Worm (Caenorhabditis elegans) whole organism, L4 larva: ENCODE results near the gene clec-169.
A peak's percentile ranks its signal among the peaks of the same experiment; 100 is the strongest.

Experiments
- F10B5.3 ChIP-seq: sonication (generic microtip); optimal IDR thresholded peaks from 2 replicates; lab custom pipeline; 2016; ENCODE audit warnings: mild to moderate bottlenecking, missing genetic modification characterization, missing compliant biosample characterization
- F26F4.8 ChIP-seq: fragments of 200-800 bp; sonication (Bioruptor generic); conservative IDR thresholded peaks from 2 replicates; pipeline ENCODE4 v1.3.6; 2022; ENCODE audit warnings: missing genetic modification characterization, missing compliant biosample characterization
- T20F7.1 ChIP-seq: fragments of 200-800 bp; sonication (Bioruptor generic); optimal IDR thresholded peaks from 2 replicates; lab custom pipeline; 2018; ENCODE audit warnings: mild to moderate bottlenecking, missing genetic modification characterization, missing compliant biosample characterization
- Y48G9A.11 ChIP-seq: fragments of 200-800 bp; sonication (Bioruptor generic); IDR thresholded peaks from 2 replicates; pipeline ENCODE4 v1.3.6; 2022; ENCODE audit warnings: missing genetic modification reagents, missing genetic modification characterization, missing compliant biosample characterization
- Y5F2A.4 ChIP-seq: fragments of 200-800 bp; sonication (Bioruptor generic); optimal IDR thresholded peaks from 2 replicates; lab custom pipeline; 2018; ENCODE audit warnings: mild to moderate bottlenecking, missing genetic modification characterization, missing compliant biosample characterization
- ZK337.2 ChIP-seq: fragments of 200-800 bp; sonication (Bioruptor generic); IDR thresholded peaks from 2 replicates; pipeline ENCODE4 v1.3.6; 2022; ENCODE audit warnings: missing genetic modification reagents, missing genetic modification characterization, missing compliant biosample characterization
- aly-2 ChIP-seq: sonication (generic microtip); optimal IDR thresholded peaks from 2 replicates; lab custom pipeline; 2018; ENCODE audit warnings: missing biosample characterization, missing genetic modification characterization
- ceh-20 ChIP-seq: fragments of 200-800 bp; sonication (Bioruptor generic); IDR thresholded peaks from 2 replicates; pipeline ENCODE4 v1.3.6; 2022; ENCODE audit warnings: missing genetic modification reagents, missing genetic modification characterization, missing compliant biosample characterization
- ceh-28 ChIP-seq: fragments of 150-350 bp; optimal IDR thresholded peaks from 2 replicates; lab custom pipeline; 2014; ENCODE audit warnings: missing biosample characterization, missing genetic modification reagents, missing genetic modification characterization
- ceh-44 ChIP-seq: fragments of 200-800 bp; sonication (Bioruptor generic); IDR thresholded peaks from 2 replicates; pipeline ENCODE4 v1.3.6; 2022; ENCODE audit warnings: missing genetic modification reagents, missing genetic modification characterization, missing compliant biosample characterization
- ces-1 ChIP-seq: fragments of 150-350 bp; sonication (generic microtip); optimal IDR thresholded peaks from 4 replicates; lab custom pipeline; 2014; ENCODE audit warnings: missing biosample characterization, missing genetic modification reagents, missing genetic modification characterization
- daf-16 ChIP-seq, 3 experiments: sonication (generic microtip); optimal IDR thresholded peaks; 2 replicates each; lab custom pipeline; 2016 to 2017; ENCODE audit warnings: missing genetic modification characterization in 3 of 3, missing genetic modification reagents in 3 of 3, mild to moderate bottlenecking in 2 of 3, missing compliant biosample characterization in 2 of 3, missing biosample characterization in 1 of 3, moderate library complexity in 1 of 3
- dmd-6 ChIP-seq: fragments of 200-800 bp; sonication (Bioruptor generic); IDR thresholded peaks from 2 replicates; pipeline ENCODE4 v1.3.6; 2022; ENCODE audit warnings: missing genetic modification reagents, missing genetic modification characterization, missing compliant biosample characterization
- duxl-1 ChIP-seq: sonication (generic microtip); optimal IDR thresholded peaks from 2 replicates; lab custom pipeline; 2016; ENCODE audit warnings: mild to moderate bottlenecking, missing genetic modification characterization, moderate library complexity, missing compliant biosample characterization; ENCODE audit not compliant: poor library complexity
- dve-1 ChIP-seq: sonication (generic microtip); optimal IDR thresholded peaks from 2 replicates; lab custom pipeline; 2017; ENCODE audit warnings: antibody characterized with exemption, mild to moderate bottlenecking, missing genetic modification characterization, missing compliant biosample characterization; ENCODE audit not compliant: insufficient read depth
- egl-27 ChIP-seq: sonication (generic microtip); optimal IDR thresholded peaks from 3 replicates; lab custom pipeline; 2017; ENCODE audit warnings: missing biosample characterization, missing genetic modification reagents, missing genetic modification characterization
- fkh-10 ChIP-seq: fragments of 150-350 bp; optimal IDR thresholded peaks from 2 replicates; lab custom pipeline; 2014; ENCODE audit warnings: missing biosample characterization, missing genetic modification reagents, missing genetic modification characterization
- hif-1 ChIP-seq, 2 experiments: sonication (generic microtip); optimal IDR thresholded peaks; 2 replicates each; lab custom pipeline; 2016 to 2017; ENCODE audit warnings: missing compliant biosample characterization in 2 of 2, missing genetic modification characterization in 2 of 2, missing genetic modification reagents in 2 of 2, missing genotype in 2 of 2, mild to moderate bottlenecking in 1 of 2
- hlh-11 ChIP-seq: fragments of 200-800 bp; sonication (Bioruptor generic); optimal IDR thresholded peaks from 2 replicates; lab custom pipeline; 2018; ENCODE audit warnings: mild to moderate bottlenecking, missing genetic modification characterization, missing compliant biosample characterization
- jun-1 ChIP-seq: fragments of 150-350 bp; optimal IDR thresholded peaks from 2 replicates; lab custom pipeline; 2014; ENCODE audit warnings: missing biosample characterization, missing genetic modification reagents, missing genetic modification characterization
- lim-7 ChIP-seq: fragments of 200-800 bp; sonication (Bioruptor generic); IDR thresholded peaks from 2 replicates; pipeline ENCODE4 v1.3.6; 2022; ENCODE audit warnings: missing genetic modification characterization, missing compliant biosample characterization
- lin-1 ChIP-seq: fragments of 200-800 bp; sonication (Bioruptor generic); IDR thresholded peaks from 2 replicates; pipeline ENCODE4 v1.3.6; 2022; ENCODE audit warnings: missing genetic modification reagents, missing genetic modification characterization, missing compliant biosample characterization
- lin-13 ChIP-seq: fragments of 150-350 bp; optimal IDR thresholded peaks from 2 replicates; lab custom pipeline; 2014; ENCODE audit warnings: missing biosample characterization, missing genetic modification reagents, missing genetic modification characterization
- lin-15B ChIP-seq: fragments of 150-350 bp; sonication (generic microtip); optimal IDR thresholded peaks from 3 replicates; lab custom pipeline; 2014; ENCODE audit warnings: missing biosample characterization, missing genetic modification characterization
- lin-29 ChIP-seq: fragments of 200-800 bp; sonication (Bioruptor generic); IDR thresholded peaks from 2 replicates; pipeline ENCODE4 v1.3.6; 2022; ENCODE audit warnings: missing genetic modification reagents, missing genetic modification characterization, missing compliant biosample characterization
- lin-38 ChIP-seq: fragments of 200-800 bp; sonication (Bioruptor generic); IDR thresholded peaks from 2 replicates; pipeline ENCODE4 v1.3.6; 2022; ENCODE audit warnings: missing genetic modification reagents, missing genetic modification characterization, missing compliant biosample characterization
- madf-5 ChIP-seq, 2 experiments: fragments of 200-800 bp; sonication (Bioruptor generic); IDR thresholded peaks; 2 replicates each; pipeline ENCODE4 v1.3.6; 2022; ENCODE audit warnings: missing compliant biosample characterization in 2 of 2, missing genetic modification characterization in 2 of 2
- madf-9 ChIP-seq: fragments of 200-800 bp; sonication (Bioruptor generic); conservative IDR thresholded peaks from 2 replicates; pipeline ENCODE4 v1.3.6; 2022; ENCODE audit warnings: missing genetic modification reagents, missing genetic modification characterization, missing compliant biosample characterization
- mes-2 ChIP-seq: sonication (generic microtip); optimal IDR thresholded peaks from 2 replicates; lab custom pipeline; 2016; ENCODE audit warnings: missing genotype, mild to moderate bottlenecking, missing genetic modification characterization, missing compliant biosample characterization; ENCODE audit not compliant: poor library complexity, severe bottlenecking
- mxl-2 ChIP-seq: fragments of 200-800 bp; sonication (Bioruptor generic); conservative IDR thresholded peaks from 2 replicates; pipeline ENCODE4 v1.3.6; 2022; ENCODE audit warnings: missing genetic modification reagents, missing genetic modification characterization, missing compliant biosample characterization
- nhr-11 ChIP-seq: fragments of 150-350 bp; optimal IDR thresholded peaks from 2 replicates; lab custom pipeline; 2014; ENCODE audit warnings: missing biosample characterization, missing genetic modification characterization
- nhr-111 ChIP-seq: fragments of 200-800 bp; sonication (Bioruptor generic); optimal IDR thresholded peaks from 2 replicates; lab custom pipeline; 2018; ENCODE audit warnings: mild to moderate bottlenecking, missing genetic modification characterization, missing compliant biosample characterization
- nhr-28 ChIP-seq: fragments of 150-350 bp; optimal IDR thresholded peaks from 2 replicates; lab custom pipeline; 2014; ENCODE audit warnings: missing biosample characterization, missing genetic modification characterization
- nhr-42 ChIP-seq: fragments of 200-800 bp; sonication (Bioruptor generic); IDR thresholded peaks from 2 replicates; pipeline ENCODE4 v1.3.6; 2022; ENCODE audit warnings: missing genetic modification characterization, missing compliant biosample characterization
- nhr-77 ChIP-seq: fragments of 150-350 bp; optimal IDR thresholded peaks from 2 replicates; lab custom pipeline; 2014; ENCODE audit warnings: missing biosample characterization, missing genetic modification characterization
- php-3 ChIP-seq: fragments of 200-800 bp; sonication (Bioruptor generic); IDR thresholded peaks from 2 replicates; pipeline ENCODE4 v1.3.6; 2022; ENCODE audit warnings: missing genetic modification reagents, missing genetic modification characterization, missing compliant biosample characterization
- pqm-1 ChIP-seq: sonication (generic microtip); optimal IDR thresholded peaks from 2 replicates; lab custom pipeline; 2017; ENCODE audit warnings: missing biosample characterization, missing genetic modification characterization
- set-16 ChIP-seq: fragments of 200-800 bp; sonication (Bioruptor generic); IDR thresholded peaks from 2 replicates; pipeline ENCODE4 v1.3.6; 2022; ENCODE audit warnings: missing genetic modification reagents, missing genetic modification characterization, missing compliant biosample characterization
- skn-1 ChIP-seq: fragments of 150-350 bp; optimal IDR thresholded peaks from 2 replicates; lab custom pipeline; 2014; ENCODE audit warnings: missing biosample characterization, missing genetic modification characterization
- snpc-4 ChIP-seq: fragments of 150-350 bp; optimal IDR thresholded peaks from 2 replicates; lab custom pipeline; 2014; ENCODE audit warnings: missing biosample characterization, missing genetic modification characterization
- spr-1 ChIP-seq: sonication (generic microtip); optimal IDR thresholded peaks from 2 replicates; lab custom pipeline; 2016; ENCODE audit warnings: mild to moderate bottlenecking, missing genetic modification characterization, missing compliant biosample characterization
- tra-1 ChIP-seq: fragments of 200-800 bp; sonication (Bioruptor generic); IDR thresholded peaks from 2 replicates; pipeline ENCODE4 v1.3.6; 2022; ENCODE audit warnings: missing genetic modification reagents, missing genetic modification characterization, missing compliant biosample characterization
- unc-62 ChIP-seq, 3 experiments: fragments of 150-350 bp in 1 of 3; sonication (generic microtip); optimal IDR thresholded peaks in 2 of 3; peaks in 1 of 3; 1 replicate in 1 of 3; 2 replicates in 2 of 3; lab custom pipeline; 2014 to 2017; ENCODE audit warnings: missing biosample characterization in 3 of 3, missing genetic modification characterization in 3 of 3, missing genetic modification reagents in 3 of 3, missing genotype in 1 of 3
- ztf-7 ChIP-seq: fragments of 150-350 bp; optimal IDR thresholded peaks from 2 replicates; lab custom pipeline; 2014; ENCODE audit warnings: missing biosample characterization, missing genetic modification characterization

The clec-169 gene

ce11 chrIV:1260474-1260873, 650 bp upstream of the clec-169 start:
- 0 out of 2 replicates have a peak, but pooled peaks have one; percentile 44 for TF ChIP-seq Y48G9A.11 (GFP tag; lab: Robert Waterston, UW)
- no peak for TF ChIP-seq nhr-11 (tag; lab: Kevin White, UChicago)
- 0 out of 2 replicates have a peak, but pooled peaks have one; percentile 17 for TF ChIP-seq lim-7 (GFP tag; lab: Robert Waterston, UW)

- no peak for TF ChIP-seq hif-1 (tag; optimal IDR thresholded peaks at IDR 0.05; lab: Kevin White, UChicago)
- TF ChIP-seq F26F4.8 = no peak
- TF ChIP-seq ceh-28 (tag; lab: Kevin White, UChicago) = no peak
- no peak for TF ChIP-seq lin-29
- no peak for TF ChIP-seq lim-7 (GFP tag; lab: Robert Waterston, UW)
- peak in 1 of 2 experiments; percentile 97 for TF ChIP-seq unc-62 (GFP tag; optimal IDR thresholded peaks at IDR 0.05 in 1 of 2; lab: Kevin White, UChicago)
- TF ChIP-seq unc-62 (tag; optimal IDR thresholded peaks at IDR 0.05; lab: Kevin White, UChicago) = no peak
- TF ChIP-seq Y48G9A.11 (GFP tag; lab: Robert Waterston, UW) = no peak
Observed at ce11 chrIV:1261930-1262329, 806 bp downstream of the clec-169 start.

- no peak for TF ChIP-seq egl-27 (tag; lab: Kevin White, UChicago)
Observed at ce11 chrIV:1264928-1265327, 3.8 kb downstream of the clec-169 start, which contains the start of gene F38A1.13. TSS of gene F38A1.13 (plus strand) at chrIV:1265228.

- TF ChIP-seq pqm-1 (tag; lab: Kevin White, UChicago) (peak; percentile 98), nhr-28 (peak; percentile 78), ceh-44 (GFP tag; lab: Robert Waterston, UW) (no peak), Y5F2A.4 (GFP tag; lab: Kevin White, UChicago) (no peak), ces-1 (no peak), nhr-42 (GFP tag; lab: Robert Waterston, UW) (no peak), madf-5 (GFP tag; IDR thresholded peaks at IDR 0.05; lab: Robert Waterston, UW) (no peak), hlh-11 (peak; percentile 63), snpc-4 (no peak), php-3 (GFP tag; lab: Robert Waterston, UW) (peak; percentile 68), dve-1 (tag; lab: Kevin White, UChicago) (peak; percentile 67), lin-13 (no peak), tra-1 (GFP tag; lab: Robert Waterston, UW) (no peak), lin-38 (no peak), skn-1 (tag; lab: Kevin White, UChicago) (no peak), lin-15B (tag; lab: Kevin White, UChicago) (no peak), duxl-1 (tag; lab: Kevin White, UChicago) (no peak), dmd-6 (GFP tag; lab: Robert Waterston, UW) (peak; percentile 85), ceh-20 (GFP tag; lab: Robert Waterston, UW) (no peak), spr-1 (tag; lab: Kevin White, UChicago) (no peak), lin-1 (0 out of 2 replicates have a peak, but pooled peaks have one; percentile 11), F10B5.3 (tag; lab: Kevin White, UChicago) (no peak), nhr-111 (GFP tag; lab: Kevin White, UChicago) (no peak), mes-2 (no peak), fkh-10 (no peak), nhr-77 (tag; lab: Kevin White, UChicago) (peak; percentile 73), set-16 (GFP tag; lab: Robert Waterston, UW) (no peak), ceh-28 (tag; lab: Kevin White, UChicago) (no peak), ztf-7 (tag; lab: Kevin White, UChicago) (no peak), ZK337.2 (GFP tag; lab: Robert Waterston, UW) (no peak), daf-16 (GFP tag; optimal IDR thresholded peaks at IDR 0.05; lab: Kevin White, UChicago) (no peak), daf-16 (tag; optimal IDR thresholded peaks at IDR 0.05; lab: Kevin White, UChicago) (peak; percentile 71), madf-9 (GFP tag; lab: Robert Waterston, UW) (no peak), mxl-2 (no peak), T20F7.1 (no peak), aly-2 (no peak), jun-1 (tag; lab: Kevin White, UChicago) (no peak)
Observed at ce11 chrIV:1266138-1266537, 5.0 kb downstream of the clec-169 start.
